Fruit fly (Drosophila melanogaster): ENCODE data around the gene CG46025.
A peak's percentile ranks its signal among the peaks of the same experiment; 100 is the strongest.

Gene CG46025

DNA sequence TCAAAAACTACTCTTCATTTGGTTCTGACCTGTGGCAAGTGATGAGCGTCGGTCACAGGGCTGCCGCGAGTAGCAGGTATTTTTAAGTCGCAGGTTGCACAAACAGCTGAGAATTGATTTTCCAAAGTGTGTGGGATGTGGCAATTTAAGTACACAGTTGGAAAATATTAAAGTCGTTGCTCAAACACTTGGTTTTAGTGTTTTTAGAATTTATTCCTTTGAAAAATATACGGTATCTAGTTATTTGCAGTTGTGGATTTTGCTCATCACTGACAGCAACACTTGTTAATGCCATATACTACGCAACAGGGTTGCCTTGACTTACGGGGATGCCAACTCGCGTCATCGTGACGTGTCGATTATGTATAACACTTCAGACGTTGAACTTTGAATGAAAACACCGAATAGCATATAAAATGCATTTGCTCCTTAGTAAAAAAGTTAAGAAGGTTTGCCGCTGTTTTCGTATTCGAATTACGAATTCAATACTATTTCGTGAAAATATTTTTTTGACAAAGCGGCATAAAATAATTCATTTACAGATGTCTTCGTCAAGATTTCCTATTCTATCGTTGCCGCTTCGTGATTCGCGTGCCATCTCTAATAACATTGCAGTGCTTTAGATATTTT lies 45.9 kb downstream of the CG46025 start, which contains the start of the genes Herp and r2d2 (continued):
- TF ChIP-seq CG9876 (GFP tag; optimal IDR thresholded peaks at IDR 0.05) (peak; percentile 90), lab (GFP tag; optimal IDR thresholded peaks at IDR 0.05) (peak; percentile 93), CG31388 (GFP tag; optimal IDR thresholded peaks at IDR 0.05) (peak; percentile 75), bigmax (GFP tag; optimal IDR thresholded peaks at IDR 0.05) (no peak), CG14014 (GFP tag; IDR thresholded peaks at IDR 0.05) (peak; percentile 91), Hr3 (GFP tag; optimal IDR thresholded peaks at IDR 0.05) (peak; percentile 91), CG9817 (tag; optimal IDR thresholded peaks at IDR 0.05) (peak; percentile 92), CG4360 (GFP tag; IDR thresholded peaks at IDR 0.05) (no peak; the same call in 1 of the 2 replicates), CG30431 (GFP tag; optimal IDR thresholded peaks at IDR 0.05) (peak; percentile 69), CG10543 (GFP tag; optimal IDR thresholded peaks at IDR 0.05) (peak; percentile 97), Spps (tag; optimal IDR thresholded peaks at IDR 0.05) (peak; percentile 69), BtbVII (GFP tag; optimal IDR thresholded peaks at IDR 0.05) (peak; percentile 87), CG32772 (GFP tag; IDR thresholded peaks at IDR 0.05) (peak; percentile 92), pan (optimal IDR thresholded peaks at IDR 0.05) (no peak), pan (GFP tag; optimal IDR thresholded peaks at IDR 0.05 in 1 of 2, IDR thresholded peaks at IDR 0.05 in 1 of 2) (peak in 1 of 2 experiments; percentile 84), CG10321 (GFP tag; IDR thresholded peaks at IDR 0.05) (0 out of 2 replicates have a peak, but pooled peaks have one; percentile 24), B-H1 (GFP tag; IDR thresholded peaks at IDR 0.05) (peak; percentile 60; the same call in 1 of the 3 replicates), CG9932 (GFP tag; IDR thresholded peaks at IDR 0.05) (peak; percentile 95), mirr (GFP tag; optimal IDR thresholded peaks at IDR 0.05) (peak; percentile 93), pzg (GFP tag; optimal IDR thresholded peaks at IDR 0.05) (peak; percentile 68), CG11723 (GFP tag; optimal IDR thresholded peaks at IDR 0.05) (peak; percentile 85), CG10209 (GFP tag; optimal IDR thresholded peaks at IDR 0.05) (peak; percentile 88), fd64A (GFP tag; optimal IDR thresholded peaks at IDR 0.05) (peak; percentile 74), CG6791 (GFP tag; IDR thresholded peaks at IDR 0.05; ENCODE audit: partially characterized antibody) (peak; percentile 58; the same call in 2 of the 3 replicates), psq (GFP tag; optimal IDR thresholded peaks at IDR 0.05) (peak; percentile 54), grn (GFP tag; optimal IDR thresholded peaks at IDR 0.05) (peak; percentile 28), CG32532 (GFP tag; IDR thresholded peaks at IDR 0.05) (peak; percentile 90), CG1832 (GFP tag; optimal IDR thresholded peaks at IDR 0.05) (no peak), CG9215 (GFP tag; IDR thresholded peaks at IDR 0.05) (peak; percentile 90), CG2712 (tag; optimal IDR thresholded peaks at IDR 0.05) (peak; percentile 89), luna (GFP tag; optimal IDR thresholded peaks at IDR 0.05) (peak; percentile 78), CkIIα-i1 (GFP tag; IDR thresholded peaks at IDR 0.05) (no peak), prd (optimal IDR thresholded peaks at IDR 0.05) (no peak), prd (GFP tag; IDR thresholded peaks at IDR 0.05) (peak; percentile 92), CG17328 (GFP tag; IDR thresholded peaks at IDR 0.05) (peak; percentile 73), ATbp (GFP tag; optimal IDR thresholded peaks at IDR 0.05) (peak; percentile 67), CG17359 (tag; optimal IDR thresholded peaks at IDR 0.05) (peak; percentile 81), CG10654 (GFP tag; optimal IDR thresholded peaks at IDR 0.05) (peak; percentile 83), CG7357 (GFP tag; IDR thresholded peaks at IDR 0.05) (peak; percentile 80), Opbp (GFP tag; IDR thresholded peaks at IDR 0.05; ENCODE audit: partially characterized antibody) (peak; percentile 63; the same call in 1 of the 3 replicates), ab (GFP tag; optimal IDR thresholded peaks at IDR 0.05) (peak; percentile 73), aop (GFP tag; IDR thresholded peaks at IDR 0.05) (no peak), tgo (GFP tag; IDR thresholded peaks at IDR 0.05) (peak; percentile 91), CG18599 (GFP tag; optimal IDR thresholded peaks at IDR 0.05) (peak; percentile 94), trh (GFP tag; optimal IDR thresholded peaks at IDR 0.05) (peak; percentile 84), CG8281 (tag; optimal IDR thresholded peaks at IDR 0.05) (peak; percentile 84), CG9437 (GFP tag; optimal IDR thresholded peaks at IDR 0.05) (peak; percentile 75), CG17912 (GFP tag; optimal IDR thresholded peaks at IDR 0.05) (peak; percentile 44), CG17612 (GFP tag; IDR thresholded peaks at IDR 0.05) (peak; percentile 43; the same call in 1 of the 2 replicates), CG12236 (GFP tag; optimal IDR thresholded peaks at IDR 0.05) (peak; percentile 81)

All from whole organism, embryonic.